Fruit fly (Drosophila melanogaster) ovary, adult (tissue): ENCODE data around the gene Cad99C.

Source experiments
- CG17801 ChIP-seq: fragments of 200-800 bp; optimal IDR thresholded peaks from 2 replicates; lab custom pipeline; 2019; ENCODE audit warnings: missing biosample characterization, mild to moderate bottlenecking, missing genetic modification characterization, moderate library complexity; ENCODE audit not compliant: partially characterized antibody

Cad99C gene

DNA sequence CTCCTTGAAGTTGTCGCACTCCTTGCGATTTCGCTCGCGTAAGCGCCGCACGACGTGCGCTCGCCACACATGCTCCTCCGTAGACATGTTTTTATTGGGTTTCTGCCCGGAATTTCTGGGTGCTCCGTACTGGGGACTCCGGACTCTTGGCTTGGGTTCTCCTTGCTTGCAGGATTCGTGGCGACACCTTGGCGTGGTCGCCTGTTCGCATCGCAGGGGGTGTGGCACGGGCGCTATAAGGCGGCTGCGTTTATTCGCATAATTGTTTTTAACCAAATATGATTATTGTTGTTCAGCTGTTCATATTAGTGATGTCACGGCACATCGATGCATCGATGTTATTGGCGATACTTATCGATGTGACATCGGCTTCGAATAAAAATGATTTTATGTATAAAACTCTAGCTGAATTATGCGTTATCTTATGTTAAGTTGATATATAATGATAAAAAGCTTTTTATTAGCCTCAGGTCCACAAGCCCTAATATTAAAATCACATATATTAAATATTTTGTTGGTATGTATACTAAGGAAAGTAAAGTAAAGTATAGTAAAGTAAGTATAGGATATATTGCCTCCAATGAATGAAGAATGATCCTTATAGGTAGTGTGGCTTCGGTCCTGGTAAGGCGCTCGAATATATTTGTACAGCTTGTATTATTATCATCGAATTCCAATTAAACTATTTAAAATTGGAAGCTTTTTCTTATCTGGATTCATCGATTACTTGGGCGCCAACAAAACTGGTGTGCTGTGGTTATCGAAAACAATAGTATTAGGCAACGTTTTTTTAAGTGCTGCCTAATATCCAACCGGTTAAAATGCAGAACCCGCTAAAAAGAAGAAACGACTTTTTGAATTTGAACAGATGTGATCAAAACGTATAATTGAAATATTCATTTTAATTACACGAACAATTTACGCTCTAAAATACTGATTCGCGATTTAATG lies 6.4 kb upstream of the Cad99C start, which contains the start of gene Atg16:
TSS of gene Atg16 (minus strand) at position 343 of the 951 bp plus-strand sequence.
- TF ChIP-seq CG17801 (GFP tag; lab: Kevin White, UChicago), result no peak

DNA sequence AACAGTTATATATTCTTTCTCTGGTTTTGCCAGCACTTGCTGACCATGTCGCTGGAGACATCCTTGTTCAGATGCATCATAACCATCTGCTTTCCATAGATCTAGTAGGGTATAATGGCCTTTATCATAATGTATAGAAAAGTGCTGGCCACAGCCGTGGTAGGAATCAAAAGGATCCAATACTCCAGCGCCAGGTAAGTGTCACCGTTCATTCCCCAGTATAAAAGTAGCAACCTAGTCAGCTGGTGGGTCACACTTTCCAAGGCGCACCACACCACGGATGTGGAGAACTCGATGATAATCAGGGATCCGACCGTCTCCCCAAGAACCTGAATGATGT lies 5.8 kb upstream of the Cad99C start, which contains the start of gene Prtl99C:
TSS of gene Prtl99C (plus strand) at position 241 of the 340 bp plus-strand sequence.
- TF ChIP-seq CG17801 (GFP tag; lab: Kevin White, UChicago), result no peak

DNA sequence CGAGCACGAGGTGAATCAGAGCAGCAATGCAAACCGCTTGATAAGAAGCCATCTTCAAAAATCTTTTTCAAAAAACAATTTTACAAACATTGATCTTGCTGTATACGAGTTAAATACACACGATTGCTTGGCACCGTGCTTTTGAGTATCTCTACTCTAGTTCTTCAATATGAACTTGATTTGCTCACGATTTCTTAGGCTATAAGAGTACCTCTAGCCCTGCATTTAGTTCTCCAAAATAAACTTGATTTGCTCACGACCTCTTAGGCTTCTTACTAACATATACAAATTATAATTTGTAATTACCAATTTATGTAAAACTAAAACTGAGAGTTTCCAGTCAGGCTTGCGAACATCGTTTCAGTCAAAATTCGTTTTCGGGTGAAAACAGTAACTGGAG lies 5.3 kb upstream of the Cad99C start, which contains the start of gene CG42592:
TSS of gene CG42592 (minus strand) at position 101 of the 400 bp plus-strand sequence.
- no peak for TF ChIP-seq CG17801 (GFP tag; lab: Kevin White, UChicago)

DNA sequence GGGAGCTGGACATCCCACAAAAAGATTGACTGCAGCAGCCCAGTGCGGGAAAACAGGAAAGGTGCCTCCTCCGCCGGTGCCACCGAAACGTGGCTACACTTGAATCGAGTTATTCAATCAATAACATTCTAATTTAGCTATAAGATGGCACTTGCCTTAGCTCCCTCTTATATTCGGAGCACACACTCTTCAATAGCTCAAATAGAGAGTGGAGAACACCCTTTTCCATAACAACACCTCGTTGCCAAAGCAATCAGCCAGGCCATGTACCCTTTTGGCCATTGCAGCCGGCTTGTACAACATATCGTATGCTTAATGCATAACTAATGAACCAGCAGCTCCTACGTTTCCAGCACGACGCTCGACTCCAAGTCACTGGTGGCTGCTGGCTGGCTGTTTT lies 3.7 kb upstream of the Cad99C start:
- TF ChIP-seq CG17801 (GFP tag; lab: Kevin White, UChicago), result no peak

DNA sequence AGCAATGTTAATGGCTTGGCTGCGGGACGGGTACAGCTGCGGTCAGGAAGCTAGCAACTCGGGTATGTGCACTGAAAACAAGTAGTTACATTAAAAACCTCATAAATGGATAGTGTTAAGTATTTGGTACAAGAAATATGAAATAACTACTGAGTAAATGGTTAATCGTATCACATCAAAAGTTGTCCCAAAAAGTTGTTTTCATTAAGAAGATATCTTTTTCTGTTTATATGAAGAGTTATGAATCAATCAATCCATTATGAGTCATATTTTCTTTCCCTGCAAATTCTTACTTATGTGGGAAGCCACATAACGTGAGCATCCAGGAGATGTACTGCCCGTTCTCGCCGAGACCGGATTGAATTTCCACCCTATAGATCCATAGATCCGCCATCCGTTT lies 2.7 kb upstream of the Cad99C start:
- TF ChIP-seq CG17801 (GFP tag; lab: Kevin White, UChicago), result no peak

DNA sequence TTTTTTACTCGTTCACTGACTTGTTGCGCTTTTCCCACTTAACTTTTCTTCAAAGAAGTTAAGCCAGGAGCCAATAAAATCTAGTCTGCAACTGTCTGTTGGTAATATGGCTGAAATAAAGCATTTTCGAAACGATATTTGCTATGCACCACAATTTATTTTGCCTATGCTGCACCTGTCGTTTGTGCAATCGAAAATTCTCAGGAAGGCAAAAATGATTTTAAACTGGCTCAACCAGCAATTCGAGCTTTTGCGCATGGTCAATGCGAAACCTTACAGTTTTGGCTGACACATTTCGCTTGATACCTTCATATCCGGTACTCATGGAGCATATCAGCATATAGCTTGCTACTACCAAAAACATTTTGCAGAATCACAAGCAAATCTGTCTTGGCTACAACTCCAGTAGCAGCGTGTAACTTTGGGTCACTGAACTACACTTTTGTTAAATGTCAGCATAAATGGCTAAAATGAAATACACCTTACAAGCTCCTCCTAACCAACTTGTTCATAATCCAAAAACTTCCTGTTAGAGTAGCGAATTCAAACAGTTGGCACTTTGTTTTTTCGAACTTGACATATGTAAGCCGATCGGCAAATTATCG lies 1.6 kb upstream of the Cad99C start:
- peak; percentile 3 for TF ChIP-seq CG17801 (GFP tag; lab: Kevin White, UChicago)

DNA sequence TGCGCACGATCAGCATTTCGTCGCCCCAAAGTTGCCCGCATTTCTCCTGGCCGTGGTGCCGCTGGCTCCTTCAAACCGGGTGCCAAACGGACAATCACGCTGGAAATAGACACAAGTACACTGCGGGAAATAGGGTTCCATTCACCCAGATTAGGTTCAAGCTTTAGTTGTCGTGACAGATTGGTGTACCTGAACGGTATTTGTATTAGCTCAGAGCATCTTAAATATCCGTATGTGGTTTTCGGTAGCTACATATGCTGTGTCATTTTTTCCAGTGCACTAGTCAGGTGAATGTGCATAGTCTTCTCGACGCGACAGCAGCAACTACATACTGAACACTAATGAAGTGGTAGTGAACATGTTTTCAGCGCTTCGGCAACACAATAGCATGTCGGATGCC lies 5.7 kb downstream of the Cad99C start:
- TF ChIP-seq CG17801 (GFP tag; lab: Kevin White, UChicago), result no peak

DNA sequence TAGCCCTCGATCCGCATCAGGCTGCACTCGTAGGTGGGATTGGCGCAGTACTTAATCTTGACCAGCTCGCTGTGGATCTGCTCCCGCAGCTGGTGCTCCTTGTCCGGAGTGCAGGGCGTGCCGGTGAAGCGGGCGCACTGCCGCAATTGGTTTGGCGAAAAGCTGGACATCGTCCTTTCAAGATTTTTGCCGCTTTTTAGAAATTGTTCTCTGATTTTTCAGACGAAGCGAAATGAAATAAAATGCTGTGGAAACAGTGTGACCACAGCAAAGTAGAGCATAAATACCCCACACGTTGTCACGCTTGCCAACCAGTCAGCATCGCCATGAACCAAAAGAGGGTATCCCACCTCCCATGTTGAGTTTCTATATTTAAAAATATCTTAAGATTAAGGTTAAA lies 15.8 kb downstream of the Cad99C start, which contains the start of gene dgt1:
TSS of gene dgt1 (minus strand) at position 264 of the 400 bp plus-strand sequence.
- no peak for TF ChIP-seq CG17801 (GFP tag; lab: Kevin White, UChicago)

DNA sequence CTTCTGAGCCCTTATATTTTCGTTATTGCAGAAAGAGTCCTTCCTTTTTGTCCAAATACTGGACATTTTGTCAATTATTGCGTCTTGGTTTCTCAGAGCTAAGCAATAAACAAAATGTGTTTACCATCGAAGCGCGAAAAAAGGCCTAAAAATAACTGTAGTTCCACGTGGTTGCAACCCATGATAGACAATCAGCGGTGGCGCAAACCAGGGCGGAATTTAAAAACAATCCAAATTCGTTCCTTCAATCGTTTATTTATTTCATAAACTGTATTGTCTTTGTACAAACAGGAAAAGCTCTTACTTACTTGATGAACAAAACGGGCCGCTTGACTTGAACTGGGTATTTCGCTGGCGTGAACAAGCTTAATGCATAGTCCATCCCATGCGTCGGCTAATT lies 17.3 kb downstream of the Cad99C start, which contains the start of gene CG7824:
TSS of gene CG7824 (minus strand) at position 131 of the 400 bp plus-strand sequence.
- no peak for TF ChIP-seq CG17801 (GFP tag; lab: Kevin White, UChicago)

DNA sequence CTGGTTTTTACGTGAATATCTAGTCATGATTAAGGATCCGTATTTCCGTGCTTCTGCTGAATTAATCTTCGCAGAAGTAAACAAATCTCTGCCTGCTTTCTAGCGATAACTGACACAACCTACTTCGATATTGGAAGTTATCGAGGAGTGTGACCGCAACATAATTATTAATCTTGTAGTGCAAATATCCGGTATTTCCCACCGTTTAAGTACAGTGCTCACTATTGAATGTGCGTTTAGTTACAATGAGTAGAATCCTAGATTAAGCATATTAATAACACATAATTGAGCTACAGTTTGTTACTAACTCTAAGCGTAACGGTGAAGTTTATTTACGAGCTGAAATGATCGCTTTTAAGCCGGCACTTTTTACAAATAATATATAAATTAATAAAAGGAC lies 18.3 kb downstream of the Cad99C start:
- peak; percentile 27 for TF ChIP-seq CG17801 (GFP tag; lab: Kevin White, UChicago)

DNA sequence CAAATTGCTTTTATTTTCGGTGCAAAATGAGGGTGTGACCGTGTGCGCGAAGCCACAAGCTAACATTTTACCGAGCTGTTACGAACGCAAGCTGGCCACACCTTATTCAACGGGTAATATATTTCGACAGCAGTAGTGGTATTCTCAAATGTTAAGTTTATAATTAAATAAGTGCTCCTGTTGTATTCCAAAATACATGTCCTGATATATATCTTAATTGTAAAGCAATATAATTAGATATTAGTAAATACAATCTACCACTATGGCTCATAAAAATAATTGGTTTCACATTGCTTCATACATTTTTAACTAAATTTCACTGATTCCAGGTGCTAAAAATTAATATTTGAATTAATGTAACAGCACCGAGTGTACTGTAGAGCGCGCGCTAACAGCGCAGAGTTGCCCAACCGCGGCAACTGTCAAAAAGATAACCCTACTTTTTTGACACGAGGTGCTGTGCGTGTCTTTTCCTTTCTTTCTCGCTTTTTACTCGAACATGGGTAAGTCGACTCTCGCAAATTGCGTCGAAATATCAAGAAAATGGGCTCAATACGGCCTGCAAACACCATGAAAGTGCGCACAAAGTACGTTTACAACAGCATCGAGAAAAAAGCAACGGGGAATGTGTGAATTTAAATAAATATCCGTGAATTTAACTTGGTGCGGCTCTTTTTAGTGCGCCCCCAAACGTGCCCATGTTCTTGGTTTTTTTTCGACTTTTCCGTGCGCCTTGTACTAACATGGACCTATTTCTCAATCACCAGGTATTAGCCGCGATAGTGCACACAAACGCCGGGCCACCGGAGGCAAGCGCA lies 20.2 kb downstream of the Cad99C start, which contains the start of the genes CG15514 and RpS8:
TSS of gene CG15514 (minus strand) at position 63 of the 818 bp plus-strand sequence.
TSS of gene RpS8 (plus strand) at position 151 of the 818 bp plus-strand sequence.
- peak; percentile 74 for TF ChIP-seq CG17801 (GFP tag; lab: Kevin White, UChicago)

DNA sequence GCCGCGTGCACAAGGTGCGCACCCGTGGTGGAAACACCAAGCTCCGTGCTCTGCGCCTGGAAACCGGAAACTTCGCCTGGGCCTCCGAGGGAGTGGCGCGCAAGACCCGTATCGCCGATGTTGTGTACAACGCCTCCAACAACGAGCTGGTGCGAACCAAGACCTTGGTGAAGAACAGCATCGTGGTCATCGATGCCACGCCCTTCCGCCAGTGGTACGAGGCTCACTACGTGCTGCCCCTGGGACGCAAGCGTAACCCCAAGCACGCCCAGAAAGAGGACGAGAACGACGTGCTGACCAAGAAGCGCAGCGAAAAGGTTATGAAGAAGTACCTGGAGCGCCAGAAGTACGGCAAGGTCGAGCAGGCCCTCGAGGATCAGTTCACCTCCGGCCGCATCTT lies 21.3 kb downstream of the Cad99C start:
- no peak for TF ChIP-seq CG17801 (GFP tag; lab: Kevin White, UChicago)

DNA sequence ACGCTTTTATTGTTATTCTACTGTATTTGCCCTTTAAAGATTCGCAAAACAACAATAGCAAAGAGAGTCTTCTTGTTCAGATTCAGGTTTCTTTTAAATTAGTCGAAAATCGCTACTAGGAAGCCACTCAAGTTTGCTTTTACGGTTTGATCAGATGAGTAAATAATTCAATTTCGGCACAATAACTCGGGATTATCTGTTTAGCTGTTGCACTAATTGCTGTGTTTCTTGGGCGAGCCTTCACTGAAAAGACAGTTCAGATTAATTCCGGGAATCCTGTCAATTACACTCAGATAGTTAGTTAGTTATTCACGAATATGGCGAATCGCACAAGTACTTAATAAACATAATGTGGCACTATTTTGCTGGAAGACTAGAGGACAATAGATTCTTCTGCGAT lies 25.2 kb downstream of the Cad99C start:
- TF ChIP-seq CG17801 (GFP tag; lab: Kevin White, UChicago), result no peak

DNA sequence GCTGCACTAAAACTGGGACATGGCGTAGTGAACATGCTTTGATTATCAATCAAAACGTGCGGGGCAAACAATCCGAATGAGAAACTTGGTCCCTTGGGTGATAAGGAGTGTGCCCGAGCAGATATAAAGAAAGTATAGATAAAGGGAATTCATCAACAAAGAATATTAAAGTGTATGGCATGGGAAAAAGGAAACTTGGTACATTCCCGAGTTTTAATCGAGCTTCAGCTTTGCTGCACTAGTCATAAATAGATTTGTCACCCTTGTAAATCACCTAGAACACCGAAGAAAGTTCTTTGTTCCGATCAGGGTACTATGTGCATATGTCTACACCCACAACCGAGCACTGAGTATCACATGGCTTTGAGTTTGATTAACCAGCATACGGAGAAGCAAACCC lies 26.0 kb downstream of the Cad99C start:
- TF ChIP-seq CG17801 (GFP tag; lab: Kevin White, UChicago), result no peak
